Fruit fly (Drosophila melanogaster) whole organism, embryonic: ENCODE measurements around the gene Sdic4.
A peak's percentile ranks its signal among the peaks of the same experiment; 100 is the strongest.

Experiments used
- B-H1 ChIP-seq: fragments of 200-800 bp; sonication (Bioruptor generic); IDR thresholded peaks from 3 replicates; pipeline ENCODE4 v1.3.6; 2022; ENCODE audit warnings: missing biosample characterization, missing genetic modification characterization
- CG10147 ChIP-seq: fragments of 200-800 bp; sonication (Bioruptor generic); optimal IDR thresholded peaks from 2 replicates; lab custom pipeline; 2019; ENCODE audit warnings: missing biosample characterization, mild to moderate bottlenecking, missing genetic modification characterization, moderate library complexity
- CG11247 ChIP-seq: fragments of 200-800 bp; sonication (Bioruptor generic); IDR thresholded peaks from 2 replicates; pipeline ENCODE4 v1.3.6; 2022; ENCODE audit warnings: missing biosample characterization, missing genetic modification characterization
- CG12219 ChIP-seq: fragments of 200-800 bp; sonication (Bioruptor generic); optimal IDR thresholded peaks from 3 replicates; lab custom pipeline; 2018; ENCODE audit warnings: missing biosample characterization, mild to moderate bottlenecking, missing genetic modification characterization
- CG12769 ChIP-seq: fragments of 200-800 bp; sonication (Bioruptor generic); optimal IDR thresholded peaks from 2 replicates; lab custom pipeline; 2019; ENCODE audit warnings: missing biosample characterization, mild to moderate bottlenecking, missing genetic modification characterization, moderate library complexity
- CG13296 ChIP-seq: fragments of 200-800 bp; sonication (Bioruptor generic); optimal IDR thresholded peaks from 3 replicates; lab custom pipeline; 2018; ENCODE audit warnings: missing biosample characterization, mild to moderate bottlenecking, missing genetic modification characterization
- CG13775 ChIP-seq: fragments of 200-800 bp; sonication (Bioruptor generic); optimal IDR thresholded peaks from 3 replicates; lab custom pipeline; 2017; ENCODE audit warnings: missing biosample characterization, mild to moderate bottlenecking, missing genetic modification characterization
- CG14014 ChIP-seq: fragments of 200-800 bp; sonication (Bioruptor generic); IDR thresholded peaks from 2 replicates; pipeline ENCODE4 v1.3.6; 2022; ENCODE audit warnings: missing biosample characterization, missing genetic modification characterization
- CG15601 ChIP-seq: fragments of 200-800 bp; sonication (Bioruptor generic); optimal IDR thresholded peaks from 3 replicates; lab custom pipeline; 2019; ENCODE audit warnings: missing biosample characterization, mild to moderate bottlenecking, missing genetic modification characterization, moderate library complexity
- CG1602 ChIP-seq: fragments of 200-800 bp; sonication (Bioruptor generic); optimal IDR thresholded peaks from 3 replicates; lab custom pipeline; 2016; ENCODE audit warnings: missing biosample characterization, missing genetic modification characterization
- CG17328 ChIP-seq: fragments of 200-800 bp; sonication (Bioruptor generic); IDR thresholded peaks from 2 replicates; pipeline ENCODE4 v1.3.6; 2022; ENCODE audit warnings: missing biosample characterization, missing genetic modification characterization
- CG17385 ChIP-seq: fragments of 200-800 bp; sonication (Bioruptor generic); optimal IDR thresholded peaks from 3 replicates; lab custom pipeline; 2018; ENCODE audit warnings: missing biosample characterization, mild to moderate bottlenecking, missing genetic modification characterization
- CG17829 ChIP-seq: fragments of 200-800 bp; optimal IDR thresholded peaks from 2 replicates; lab custom pipeline; 2019; ENCODE audit warnings: missing biosample characterization, mild to moderate bottlenecking, missing genetic modification characterization, moderate library complexity
- CG2129 ChIP-seq: fragments of 200-800 bp; sonication (Bioruptor generic); IDR thresholded peaks from 2 replicates; pipeline ENCODE4 v1.3.6; 2022; ENCODE audit warnings: missing biosample characterization, missing genetic modification characterization; ENCODE audit not compliant: partially characterized antibody
- CG33557 ChIP-seq: fragments of 200-800 bp; sonication (Bioruptor generic); optimal IDR thresholded peaks from 2 replicates; lab custom pipeline; 2019; ENCODE audit warnings: missing biosample characterization, mild to moderate bottlenecking, missing genetic modification characterization, moderate library complexity
- CG3847 ChIP-seq: fragments of 200-800 bp; sonication (Bioruptor generic); IDR thresholded peaks from 2 replicates; pipeline ENCODE4 v1.3.6; 2022; ENCODE audit warnings: missing biosample characterization, missing genetic modification characterization
- CG4404 ChIP-seq: fragments of 200-800 bp; sonication (Bioruptor generic); IDR thresholded peaks from 2 replicates; pipeline ENCODE4 v1.3.6; 2022; ENCODE audit warnings: missing biosample characterization, missing genetic modification characterization
- CG6683 ChIP-seq: fragments of 200-800 bp; sonication (Bioruptor generic); optimal IDR thresholded peaks from 2 replicates; lab custom pipeline; 2017; ENCODE audit warnings: missing biosample characterization, mild to moderate bottlenecking, missing genetic modification characterization, missing genetic modification reagents
- CG6813 ChIP-seq: fragments of 200-800 bp; sonication (Bioruptor generic); optimal IDR thresholded peaks from 2 replicates; lab custom pipeline; 2017; ENCODE audit warnings: missing biosample characterization, missing genetic modification characterization, mild to moderate bottlenecking, moderate library complexity, missing genetic modification reagents
- CG6854 ChIP-seq: fragments of 200-800 bp; sonication (Bioruptor generic); optimal IDR thresholded peaks from 3 replicates; lab custom pipeline; 2017; ENCODE audit warnings: missing biosample characterization, mild to moderate bottlenecking, missing genetic modification characterization
- CG7839 ChIP-seq: fragments of 200-800 bp; sonication (Bioruptor generic); optimal IDR thresholded peaks from 3 replicates; lab custom pipeline; 2018; ENCODE audit warnings: missing biosample characterization, mild to moderate bottlenecking, missing genetic modification characterization, moderate library complexity
- CG7928 ChIP-seq: fragments of 200-800 bp; sonication (Bioruptor generic); optimal IDR thresholded peaks from 2 replicates; lab custom pipeline; 2017; ENCODE audit warnings: missing biosample characterization, mild to moderate bottlenecking, missing genetic modification characterization
- CG8290 ChIP-seq, 3 experiments: fragments of 200-800 bp; sonication (Bioruptor generic); optimal IDR thresholded peaks; 2 replicates each; lab custom pipeline; 2016 to 2019; ENCODE audit warnings: missing biosample characterization in 3 of 3, missing genetic modification characterization in 3 of 3, mild to moderate bottlenecking in 2 of 3, moderate library complexity in 1 of 3
- Camta ChIP-seq: fragments of 200-800 bp; sonication (Bioruptor generic); optimal IDR thresholded peaks from 2 replicates; lab custom pipeline; 2016; ENCODE audit warnings: missing biosample characterization, missing genetic modification characterization
- CrebB ChIP-seq: fragments of 200-800 bp; sonication (Bioruptor generic); optimal IDR thresholded peaks from 3 replicates; lab custom pipeline; 2018; ENCODE audit warnings: missing biosample characterization, mild to moderate bottlenecking, missing genetic modification characterization
- Dbx ChIP-seq: fragments of 200-800 bp; sonication (Bioruptor generic); IDR thresholded peaks from 3 replicates; pipeline ENCODE4 v1.3.6; 2022; ENCODE audit warnings: missing biosample characterization, missing genetic modification characterization
- Doc3 ChIP-seq: fragments of 200-800 bp; sonication (Bioruptor generic); IDR thresholded peaks from 3 replicates; pipeline ENCODE4 v1.3.6; 2022; ENCODE audit warnings: missing biosample characterization, missing genetic modification characterization; ENCODE audit not compliant: partially characterized antibody
- HmgZ ChIP-seq: fragments of 200-800 bp; sonication (Bioruptor generic); optimal IDR thresholded peaks from 2 replicates; lab custom pipeline; 2018; ENCODE audit warnings: missing biosample characterization, mild to moderate bottlenecking, missing genetic modification characterization
- Hmr ChIP-seq: fragments of 200-800 bp; sonication (Bioruptor generic); optimal IDR thresholded peaks from 3 replicates; lab custom pipeline; 2017; ENCODE audit warnings: mild to moderate bottlenecking, missing biosample characterization, missing genetic modification reagents, missing genetic modification characterization
- Hr3 ChIP-seq: fragments of 200-800 bp; sonication (Bioruptor generic); optimal IDR thresholded peaks from 3 replicates; lab custom pipeline; 2016; ENCODE audit warnings: missing biosample characterization, missing genetic modification characterization
- Nf-YC ChIP-seq: fragments of 200-800 bp; optimal IDR thresholded peaks from 3 replicates; lab custom pipeline; 2019; ENCODE audit warnings: missing biosample characterization, mild to moderate bottlenecking, missing genetic modification characterization, moderate library complexity
- ato ChIP-seq: fragments of 200-800 bp; sonication (Bioruptor generic); IDR thresholded peaks from 2 replicates; pipeline ENCODE4 v1.3.6; 2022; ENCODE audit warnings: missing biosample characterization, missing genetic modification characterization; ENCODE audit not compliant: partially characterized antibody
- bsh ChIP-seq, 2 experiments: fragments of 200-800 bp; sonication (Bioruptor generic); optimal IDR thresholded peaks; 2 replicates each; lab custom pipeline; 2017 to 2018; ENCODE audit warnings: mild to moderate bottlenecking in 2 of 2, missing biosample characterization in 2 of 2, missing genetic modification characterization in 2 of 2, moderate library complexity in 1 of 2
- cato ChIP-seq: fragments of 200-800 bp; sonication (Bioruptor generic); optimal IDR thresholded peaks from 2 replicates; lab custom pipeline; 2016; ENCODE audit warnings: missing biosample characterization, missing genetic modification characterization, borderline replicate concordance
- chn ChIP-seq: fragments of 200-800 bp; sonication (Bioruptor generic); optimal IDR thresholded peaks from 2 replicates; lab custom pipeline; 2016; ENCODE audit warnings: missing biosample characterization, missing genetic modification characterization
- croc ChIP-seq: fragments of 200-800 bp; sonication (Bioruptor generic); conservative IDR thresholded peaks from 3 replicates; pipeline ENCODE4 v1.3.6; 2022; ENCODE audit warnings: missing biosample characterization, missing genetic modification characterization
- disco-r ChIP-seq: fragments of 200-800 bp; sonication (Bioruptor generic); optimal IDR thresholded peaks from 2 replicates; lab custom pipeline; 2016; ENCODE audit warnings: missing biosample characterization, missing genetic modification characterization
- fd96Cb ChIP-seq: fragments of 200-800 bp; sonication (Bioruptor generic); optimal IDR thresholded peaks from 2 replicates; lab custom pipeline; 2018; ENCODE audit warnings: missing biosample characterization, mild to moderate bottlenecking, missing genetic modification characterization, moderate library complexity
- gcm ChIP-seq: fragments of 200-800 bp; sonication (Bioruptor generic); optimal IDR thresholded peaks from 2 replicates; lab custom pipeline; 2019; ENCODE audit warnings: missing biosample characterization, mild to moderate bottlenecking, missing genetic modification characterization, moderate library complexity
- hbn ChIP-seq: fragments of 200-800 bp; sonication (Bioruptor generic); IDR thresholded peaks from 2 replicates; pipeline ENCODE4 v1.3.6; 2022; ENCODE audit warnings: missing biosample characterization, missing genetic modification characterization; ENCODE audit not compliant: partially characterized antibody
- jumu ChIP-seq: fragments of 200-800 bp; sonication (Bioruptor generic); optimal IDR thresholded peaks from 3 replicates; lab custom pipeline; 2016; ENCODE audit warnings: missing biosample characterization, missing genetic modification characterization
- kay ChIP-seq: fragments of 200-800 bp; sonication (Bioruptor generic); optimal IDR thresholded peaks from 2 replicates; lab custom pipeline; 2016; ENCODE audit warnings: missing biosample characterization, missing genetic modification characterization
- oc ChIP-seq: fragments of 200-800 bp; sonication (Bioruptor generic); optimal IDR thresholded peaks from 2 replicates; lab custom pipeline; 2018; ENCODE audit warnings: missing biosample characterization, mild to moderate bottlenecking, missing genetic modification characterization, moderate library complexity
- otp ChIP-seq: fragments of 200-800 bp; sonication (Bioruptor generic); IDR thresholded peaks from 3 replicates; pipeline ENCODE4, ENCODE4 v1.3.6; 2022; ENCODE audit warnings: missing biosample characterization, missing genetic modification characterization
- sim ChIP-seq: fragments of 200-800 bp; sonication (Bioruptor generic); IDR thresholded peaks from 2 replicates; pipeline ENCODE4 v1.3.6; 2022; ENCODE audit warnings: missing biosample characterization, missing genetic modification characterization
- trem ChIP-seq: fragments of 200-800 bp; optimal IDR thresholded peaks from 3 replicates; lab custom pipeline; 2019; ENCODE audit warnings: missing biosample characterization, mild to moderate bottlenecking, missing genetic modification characterization, moderate library complexity
- usp ChIP-seq: fragments of >200 bp; optimal IDR thresholded peaks from 2 replicates; lab custom pipeline; 2017; ENCODE audit warnings: missing biosample characterization, missing genetic modification characterization

The Sdic4 gene

DNA sequence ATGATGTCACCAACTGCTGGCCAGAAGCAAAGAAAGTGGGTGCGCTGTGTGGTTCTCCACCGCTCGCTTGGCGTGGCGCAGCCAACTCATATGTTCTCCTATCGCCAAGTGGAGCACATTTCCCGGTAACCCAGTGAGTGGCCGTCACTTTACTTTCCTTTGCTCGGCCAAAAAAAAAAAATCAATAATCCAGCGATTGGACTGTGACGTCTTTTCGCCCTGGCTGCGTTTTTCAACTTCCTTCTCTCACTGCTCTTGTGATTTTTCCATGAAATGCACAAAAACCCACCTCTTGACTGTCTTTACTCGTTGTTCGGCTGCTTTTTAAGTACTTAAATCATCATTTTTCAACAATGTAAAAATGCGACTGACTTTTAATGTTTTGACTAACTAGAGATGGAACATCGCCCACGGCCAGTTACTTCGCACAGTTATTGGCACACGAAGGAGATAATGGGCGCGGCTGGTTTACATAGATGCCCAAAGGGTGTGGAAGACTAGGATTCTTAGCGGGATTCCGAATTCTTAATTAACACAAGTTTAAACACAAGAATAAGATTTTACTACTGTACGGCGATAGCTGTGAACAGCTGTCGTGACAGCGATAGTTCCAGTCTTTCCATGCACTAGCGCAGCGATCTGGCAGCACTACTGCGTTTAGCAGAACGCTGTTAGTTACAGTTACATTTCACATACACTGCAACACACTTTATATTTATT lies 11.1 kb upstream of the Sdic4 start, which contains the start of gene sw (continued):
- TF ChIP-seq Hmr (GFP tag; lab: Kevin White, UChicago), result peak; percentile 55
- TF ChIP-seq Hr3, result peak; percentile 35
- peak; percentile 42 for TF ChIP-seq CG13296 (GFP tag; lab: Kevin White, UChicago)
- no peak for TF ChIP-seq kay
- peak; percentile 62 for TF ChIP-seq CG17829
- TF ChIP-seq Dbx (GFP tag; lab: Robert Waterston, UW), result peak; percentile 80
- peak; percentile 49 for TF ChIP-seq CG13775 (GFP tag; lab: Kevin White, UChicago)
- peak; percentile 92 for TF ChIP-seq CG3847 (GFP tag; lab: Robert Waterston, UW)
- peak; percentile 91 for TF ChIP-seq hbn (GFP tag; lab: Robert Waterston, UW)
- 0 out of 3 replicates have a peak, but pooled peaks have one; percentile 29 for TF ChIP-seq otp (GFP tag; lab: Robert Waterston, UW)
- TF ChIP-seq fd96Cb (tag; lab: Kevin White, UChicago), result peak; percentile 15
- TF ChIP-seq trem, result peak; percentile 62
- peak; percentile 56 for TF ChIP-seq CG33557 (GFP tag; lab: Kevin White, UChicago)
- no peak for TF ChIP-seq gcm (GFP tag; lab: Kevin White, UChicago)
- peak; percentile 5 for TF ChIP-seq CG7928 (GFP tag; lab: Kevin White, UChicago)
- peak; percentile 35; the same call in 1 of the 2 replicates for TF ChIP-seq CG17328
- TF ChIP-seq oc, result no peak
- TF ChIP-seq bsh (GFP tag; optimal IDR thresholded peaks at IDR 0.05; lab: Kevin White, UChicago), result peak in 1 of 2 experiments; percentile 45
- TF ChIP-seq Camta (GFP tag; lab: Kevin White, UChicago), result no peak
- peak; percentile 50 for TF ChIP-seq Nf-YC (tag; lab: Kevin White, UChicago)
- no peak for TF ChIP-seq CG6854 (GFP tag; lab: Kevin White, UChicago)
- TF ChIP-seq CG7839 (tag; lab: Kevin White, UChicago), result peak; percentile 63
- TF ChIP-seq CG4404, result peak; percentile 81
- peak; percentile 67 for TF ChIP-seq ato
- peak; percentile 31 for TF ChIP-seq CrebB
- peak; percentile 60 for TF ChIP-seq jumu (GFP tag; lab: Kevin White, UChicago)
- TF ChIP-seq cato (GFP tag; lab: Kevin White, UChicago), result peak; percentile 5
- TF ChIP-seq Doc3 (GFP tag; lab: Robert Waterston, UW), result peak; percentile 90
- TF ChIP-seq CG6813, result no peak
- peak; percentile 47 for TF ChIP-seq CG15601
- TF ChIP-seq CG14014, result peak; percentile 73
- TF ChIP-seq HmgZ (tag; lab: Kevin White, UChicago), result peak; percentile 58
- peak; percentile 45 for TF ChIP-seq CG11247 (GFP tag; lab: Robert Waterston, UW)
- peak; percentile 1 for TF ChIP-seq CG6683 (GFP tag; lab: Kevin White, UChicago)
- peak; percentile 76 for TF ChIP-seq CG12769 (tag; lab: Kevin White, UChicago)
- TF ChIP-seq CG8290 (GFP tag; optimal IDR thresholded peaks at IDR 0.05; lab: Kevin White, UChicago), result no peak
- TF ChIP-seq CG8290 (tag; optimal IDR thresholded peaks at IDR 0.05; lab: Kevin White, UChicago), result peak; percentile 14 to 72
- peak; percentile 30 for TF ChIP-seq CG17385 (GFP tag; lab: Kevin White, UChicago)
- TF ChIP-seq disco-r (GFP tag; lab: Kevin White, UChicago), result no peak
- TF ChIP-seq CG1602, result peak; percentile 25
- peak; percentile 19; the same call in 1 of the 3 replicates for TF ChIP-seq B-H1 (GFP tag; lab: Robert Waterston, UW)
- peak; percentile 18 for TF ChIP-seq CG12219 (GFP tag; lab: Kevin White, UChicago)
- peak; percentile 41 for TF ChIP-seq chn (GFP tag; lab: Kevin White, UChicago)
- TF ChIP-seq croc (GFP tag; lab: Robert Waterston, UW), result peak; percentile 71
- no peak for TF ChIP-seq sim (GFP tag; lab: Robert Waterston, UW)
- peak; percentile 46 for TF ChIP-seq CG10147 (GFP tag; lab: Kevin White, UChicago)
- TF ChIP-seq usp (GFP tag; lab: Kevin White, UChicago), result no peak
- TF ChIP-seq CG2129 (GFP tag; lab: Robert Waterston, UW), result peak; percentile 75
